Worm (Caenorhabditis elegans) whole organism, midembryonic: Measurements from ENCODE around the gene nhr-173.

Experiments used
- klf-2 ChIP-seq: fragments of 200-800 bp; sonication (Bioruptor generic); conservative IDR thresholded peaks from 2 replicates; pipeline ENCODE4 v1.3.6; 2022; ENCODE audit warnings: missing genetic modification reagents, missing genetic modification characterization, missing compliant biosample characterization
- tab-1 ChIP-seq: fragments of 200-800 bp; sonication (Bioruptor generic); IDR thresholded peaks from 2 replicates; pipeline ENCODE4 v1.3.6; 2022; ENCODE audit warnings: missing genetic modification characterization, missing compliant biosample characterization

- TF ChIP-seq tab-1 (GFP tag; lab: Robert Waterston, UW) (no peak), klf-2 (GFP tag; lab: Robert Waterston, UW) (no peak)
Observed at ce11 chrX:6682683-6683082, 27.4 kb downstream of the nhr-173 start, which contains the start of gene F38B6.8.
